Worm (Caenorhabditis elegans): ENCODE measurements around the gene best-17.

best-17 gene

ce11 chrIII:617467-617866 is 8.0 kb upstream of the best-17 start, which contains the start of gene T19C3.2:
TSS of gene T19C3.2 (minus strand) at chrIII:617567.
- TF ChIP-seq ceh-16 (tag; optimal IDR thresholded peaks at IDR 0.05) (no peak), ceh-9 (tag; optimal IDR thresholded peaks at IDR 0.05) (no peak), elt-2 (tag; optimal IDR thresholded peaks at IDR 0.05) (no peak), unc-39 (tag; optimal IDR thresholded peaks at IDR 0.05) (no peak), pqm-1 (tag; optimal IDR thresholded peaks at IDR 0.05) (no peak), fos-1 (tag; optimal IDR thresholded peaks at IDR 0.05) (no peak), nhr-67 (tag; optimal IDR thresholded peaks at IDR 0.05) (no peak), hmg-11 (tag; optimal IDR thresholded peaks at IDR 0.05) (no peak), ztf-4 (tag; optimal IDR thresholded peaks at IDR 0.05) (no peak), R02D3.7 (tag; optimal IDR thresholded peaks at IDR 0.05) (no peak), ceh-28 (tag; optimal IDR thresholded peaks at IDR 0.05) (no peak), mdl-1 (tag; optimal IDR thresholded peaks at IDR 0.05) (no peak), nhr-28 (tag; optimal IDR thresholded peaks at IDR 0.05) (no peak), eor-1 (tag; optimal IDR thresholded peaks at IDR 0.05) (no peak), lin-39 (tag; optimal IDR thresholded peaks at IDR 0.05) (no peak), ceh-82 (tag; optimal IDR thresholded peaks at IDR 0.05) (no peak), sea-2 (GFP tag; optimal IDR thresholded peaks at IDR 0.05) (no peak), zag-1 (tag; optimal IDR thresholded peaks at IDR 0.05) (no peak)

DNA sequence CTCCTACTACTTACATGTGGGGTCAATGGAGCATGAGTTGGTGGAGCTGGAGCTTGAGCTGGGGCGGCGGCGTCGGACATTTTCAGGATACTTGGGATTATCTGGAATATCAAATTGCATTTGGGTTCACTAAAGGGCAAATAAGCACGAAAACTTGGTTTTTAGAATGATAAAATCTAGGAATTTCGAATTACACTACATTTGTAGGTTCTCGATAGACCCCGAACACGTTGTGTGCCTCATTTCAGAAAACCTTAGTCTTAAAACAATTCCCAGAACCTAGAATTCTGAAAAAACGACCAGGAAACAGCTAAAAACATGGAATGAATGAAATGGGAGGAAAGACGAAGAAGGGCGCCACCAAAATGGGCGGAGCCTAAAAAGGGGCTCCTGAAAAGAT is 5.0 kb upstream of the best-17 start, which contains the start of gene T19C3.3:
T19C3.3 (minus strand) TSS at position 101 of the 400 bp plus-strand sequence.
- TF ChIP-seq ceh-9 (tag; optimal IDR thresholded peaks at IDR 0.05) (no peak), nhr-76 (tag; optimal IDR thresholded peaks at IDR 0.05) (no peak)

ce11 chrIII:612759-613158 is 3.3 kb upstream of the best-17 start:
- no peak for TF ChIP-seq ceh-16 (tag; optimal IDR thresholded peaks at IDR 0.05)
- no peak for TF ChIP-seq snpc-4 (tag; optimal IDR thresholded peaks at IDR 0.05)
- no peak for TF ChIP-seq nhr-28 (tag; optimal IDR thresholded peaks at IDR 0.05)
- TF ChIP-seq mml-1 (tag; optimal IDR thresholded peaks at IDR 0.05) = no peak
- no peak for TF ChIP-seq lin-15B (tag; optimal IDR thresholded peaks at IDR 0.05)
- no peak for TF ChIP-seq skn-1 (tag; optimal IDR thresholded peaks at IDR 0.05)
- no peak for TF ChIP-seq nhr-77 (tag; optimal IDR thresholded peaks at IDR 0.05)
- no peak for TF ChIP-seq ceh-82 (tag; optimal IDR thresholded peaks at IDR 0.05)
- TF ChIP-seq unc-39 (tag; optimal IDR thresholded peaks at IDR 0.05) = no peak
- no peak for TF ChIP-seq lsy-12 (tag; optimal IDR thresholded peaks at IDR 0.05)
- TF ChIP-seq nhr-76 (tag; optimal IDR thresholded peaks at IDR 0.05) = no peak
- no peak for TF ChIP-seq nhr-67 (tag; optimal IDR thresholded peaks at IDR 0.05)
- no peak for TF ChIP-seq ztf-11 (tag; optimal IDR thresholded peaks at IDR 0.05)
- no peak for TF ChIP-seq nhr-43 (tag; optimal IDR thresholded peaks at IDR 0.05; ENCODE audit: poor library complexity, severe bottlenecking)
- TF ChIP-seq nhr-237 (tag; optimal IDR thresholded peaks at IDR 0.05) = no peak
- no peak for TF ChIP-seq aly-2 (tag; optimal IDR thresholded peaks at IDR 0.05)
- no peak for TF ChIP-seq lin-39 (tag; optimal IDR thresholded peaks at IDR 0.05)
- no peak for TF ChIP-seq hmg-11 (tag; optimal IDR thresholded peaks at IDR 0.05)
- no peak for TF ChIP-seq nhr-11 (tag; optimal IDR thresholded peaks at IDR 0.05)
- no peak for TF ChIP-seq ceh-28 (tag; optimal IDR thresholded peaks at IDR 0.05)

DNA sequence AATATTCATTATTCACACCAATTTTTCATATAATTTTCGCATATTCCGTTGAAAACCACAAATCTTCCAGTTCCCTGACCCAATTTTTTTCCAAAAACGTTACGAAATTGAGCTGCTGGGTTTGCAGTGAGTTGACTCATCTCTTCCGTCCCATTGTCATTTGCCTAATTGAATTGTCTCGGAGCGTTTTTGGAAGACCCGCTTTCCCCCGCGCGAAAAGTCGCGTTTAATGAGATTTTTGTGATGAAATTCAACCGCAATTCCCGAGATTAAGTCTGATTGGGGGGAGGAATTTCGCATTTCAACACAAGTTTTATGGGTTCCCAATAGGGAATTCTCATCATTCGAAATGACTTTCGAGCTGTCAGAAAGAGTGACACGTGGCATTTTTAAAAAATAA is 2.5 kb upstream of the best-17 start:
- no peak for TF ChIP-seq zag-1 (tag; optimal IDR thresholded peaks at IDR 0.05)
- TF ChIP-seq jun-1 (tag; optimal IDR thresholded peaks at IDR 0.05) = no peak
- no peak for TF ChIP-seq ceh-28 (tag; optimal IDR thresholded peaks at IDR 0.05)
- TF ChIP-seq egl-5 (tag; optimal IDR thresholded peaks at IDR 0.05) = no peak
- TF ChIP-seq fkh-2 (tag; optimal IDR thresholded peaks at IDR 0.05) = no peak
- no peak for TF ChIP-seq nhr-76 (tag; optimal IDR thresholded peaks at IDR 0.05)
- TF ChIP-seq ceh-16 (tag; optimal IDR thresholded peaks at IDR 0.05) = no peak
- no peak for TF ChIP-seq unc-62 (GFP tag; optimal IDR thresholded peaks at IDR 0.05)
- TF ChIP-seq nhr-237 (tag; optimal IDR thresholded peaks at IDR 0.05) = no peak
- TF ChIP-seq elt-2 (tag; optimal IDR thresholded peaks at IDR 0.05) = no peak
- no peak for TF ChIP-seq nhr-25 (tag; optimal IDR thresholded peaks at IDR 0.05)
- no peak for TF ChIP-seq snpc-4 (tag; optimal IDR thresholded peaks at IDR 0.05)

- TF ChIP-seq nhr-67 (tag; optimal IDR thresholded peaks at IDR 0.05) (no peak), elt-3 (tag; optimal IDR thresholded peaks at IDR 0.05) (no peak), ztf-11 (tag; optimal IDR thresholded peaks at IDR 0.05) (no peak), nhr-11 (tag; optimal IDR thresholded peaks at IDR 0.05) (no peak), fkh-10 (GFP tag; optimal IDR thresholded peaks at IDR 0.05) (no peak), ztf-4 (tag; optimal IDR thresholded peaks at IDR 0.05) (no peak), nhr-28 (tag; optimal IDR thresholded peaks at IDR 0.05) (no peak), nhr-25 (tag; optimal IDR thresholded peaks at IDR 0.05) (no peak), nhr-77 (tag; optimal IDR thresholded peaks at IDR 0.05) (no peak), nhr-76 (tag; optimal IDR thresholded peaks at IDR 0.05) (no peak), sea-2 (GFP tag; optimal IDR thresholded peaks at IDR 0.05) (no peak), eor-1 (tag; optimal IDR thresholded peaks at IDR 0.05) (no peak), nhr-12 (tag; optimal IDR thresholded peaks at IDR 0.05) (no peak), jun-1 (tag; optimal IDR thresholded peaks at IDR 0.05) (no peak), ZK546.5 (tag; optimal IDR thresholded peaks at IDR 0.05) (no peak), egl-27 (tag; optimal IDR thresholded peaks at IDR 0.05) (no peak), lsy-12 (tag; optimal IDR thresholded peaks at IDR 0.05) (no peak), unc-62 (GFP tag; optimal IDR thresholded peaks at IDR 0.05) (no peak)
Measured at ce11 chrIII:605415-606054, 3.9 kb downstream of the best-17 start, which contains the start of the genes Y55B1AR.4 and ttr-7. TSS of gene Y55B1AR.4 (minus strand) at chrIII:605515. TSS of gene ttr-7 (plus strand) at chrIII:606004.

Measured in whole organism, L3 larva.